Fruit fly (Drosophila melanogaster) whole organism, pupa: ENCODE data around the gene CG33271.

Source experiments
- CG12605 ChIP-seq: fragments of 200-800 bp; sonication (Bioruptor generic); IDR thresholded peaks from 2 replicates; pipeline ENCODE4 v1.3.6; 2022; ENCODE audit warnings: missing biosample characterization, missing genetic modification characterization
- CG9948 ChIP-seq: fragments of 200-800 bp; sonication (Bioruptor generic); optimal IDR thresholded peaks from 2 replicates; lab custom pipeline; 2018; ENCODE audit warnings: missing biosample characterization, mild to moderate bottlenecking, missing genetic modification characterization, moderate library complexity
- D1 ChIP-seq: fragments of 200-800 bp; sonication (Bioruptor generic); optimal IDR thresholded peaks from 2 replicates; lab custom pipeline; 2018; ENCODE audit warnings: missing biosample characterization, mild to moderate bottlenecking, missing genetic modification characterization, moderate library complexity
- Ets98B ChIP-seq: fragments of 200-800 bp; sonication (Bioruptor generic); IDR thresholded peaks from 2 replicates; pipeline ENCODE4 v1.3.6; 2022; ENCODE audit warnings: missing biosample characterization, missing genetic modification characterization
- Pif1B ChIP-seq: fragments of 200-800 bp; sonication (Bioruptor generic); optimal IDR thresholded peaks from 3 replicates; lab custom pipeline; 2016; ENCODE audit warnings: missing biosample characterization, missing genetic modification characterization
- fd96Ca ChIP-seq: fragments of 200-800 bp; sonication (Bioruptor generic); IDR thresholded peaks from 3 replicates; pipeline ENCODE4 v1.3.6; 2022; ENCODE audit warnings: missing biosample characterization, missing genetic modification characterization

DNA sequence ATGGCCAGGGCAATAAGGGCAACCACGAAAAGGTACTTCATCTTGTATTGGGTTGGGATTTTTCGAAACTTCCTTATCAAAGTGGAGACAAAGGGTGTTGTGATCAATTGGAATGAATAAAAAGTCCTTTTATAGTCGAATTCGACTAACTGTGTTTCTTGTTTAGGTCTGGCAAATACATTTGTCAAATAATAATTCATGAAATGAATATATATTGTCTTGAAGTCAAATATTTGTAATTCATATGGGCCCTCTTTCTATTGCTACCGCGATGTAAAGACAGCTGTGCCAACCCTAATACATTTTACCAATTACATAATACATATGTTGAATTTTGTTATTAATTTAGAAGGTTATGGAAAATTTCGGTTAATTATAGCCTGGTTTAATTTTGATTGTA lies at the start of gene CG33271:
- TF ChIP-seq fd96Ca (no peak), D1 (tag; lab: Kevin White, UChicago) (no peak), CG12605 (GFP tag; lab: Robert Waterston, UW) (no peak), CG9948 (tag; lab: Kevin White, UChicago) (no peak), Ets98B (GFP tag; lab: Robert Waterston, UW) (no peak), Pif1B (no peak)
